Fruit fly (Drosophila melanogaster): ENCODE measurements around the gene Nepl9.

Nepl9 gene

DNA sequence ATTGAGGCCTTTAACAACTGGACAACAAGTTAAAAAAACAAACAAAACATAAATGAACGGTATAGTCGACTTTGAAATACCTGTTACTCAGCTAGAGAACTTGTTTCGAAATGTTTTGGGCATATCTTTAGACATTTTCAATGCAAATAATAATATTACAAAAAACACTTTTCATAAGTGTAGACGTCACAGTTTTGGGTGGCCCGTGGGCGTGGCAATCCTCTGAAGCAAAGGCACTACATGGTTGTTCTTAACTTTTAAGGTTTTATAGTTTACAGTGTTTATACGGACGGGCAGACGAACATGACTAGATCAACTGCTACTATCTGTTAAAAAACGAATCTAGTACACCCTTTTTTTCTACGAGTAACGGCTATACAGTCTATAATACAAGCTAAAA lies 5.4 kb upstream of the Nepl9 start (continued):
- TF ChIP-seq CG10669 (GFP tag; optimal IDR thresholded peaks at IDR 0.05), result no peak
- TF ChIP-seq CG7368 (GFP tag; optimal IDR thresholded peaks at IDR 0.05), result no peak
- peak; percentile 35; the same call in 2 of the 3 replicates for TF ChIP-seq CG8119 (GFP tag; IDR thresholded peaks at IDR 0.05)
- TF ChIP-seq CG11294 (GFP tag; IDR thresholded peaks at IDR 0.05), result no peak
- peak; percentile 59 for TF ChIP-seq Met (GFP tag; optimal IDR thresholded peaks at IDR 0.05)
- no peak for TF ChIP-seq fd85E (GFP tag; optimal IDR thresholded peaks at IDR 0.05)
- no peak for TF ChIP-seq CG8319 (GFP tag; optimal IDR thresholded peaks at IDR 0.05)
- no peak for TF ChIP-seq Lpt (GFP tag; optimal IDR thresholded peaks at IDR 0.05)
- TF ChIP-seq Hr4 (GFP tag; optimal IDR thresholded peaks at IDR 0.05), result peak; percentile 57
- peak; percentile 23 for TF ChIP-seq dac (GFP tag; optimal IDR thresholded peaks at IDR 0.05)
- TF ChIP-seq Hr38 (GFP tag; optimal IDR thresholded peaks at IDR 0.05), result no peak
- TF ChIP-seq vri (GFP tag; optimal IDR thresholded peaks at IDR 0.05), result no peak
- peak; percentile 21 for TF ChIP-seq CG6792 (GFP tag; optimal IDR thresholded peaks at IDR 0.05)
- TF ChIP-seq Blimp-1 (GFP tag; optimal IDR thresholded peaks at IDR 0.05), result no peak
- TF ChIP-seq Ets96B (tag; optimal IDR thresholded peaks at IDR 0.05), result no peak
- TF ChIP-seq CG10631 (GFP tag; optimal IDR thresholded peaks at IDR 0.05), result peak; percentile 49
- peak; percentile 74 for TF ChIP-seq svp (GFP tag)
- TF ChIP-seq CG16779 (tag; optimal IDR thresholded peaks at IDR 0.05), result no peak

DNA sequence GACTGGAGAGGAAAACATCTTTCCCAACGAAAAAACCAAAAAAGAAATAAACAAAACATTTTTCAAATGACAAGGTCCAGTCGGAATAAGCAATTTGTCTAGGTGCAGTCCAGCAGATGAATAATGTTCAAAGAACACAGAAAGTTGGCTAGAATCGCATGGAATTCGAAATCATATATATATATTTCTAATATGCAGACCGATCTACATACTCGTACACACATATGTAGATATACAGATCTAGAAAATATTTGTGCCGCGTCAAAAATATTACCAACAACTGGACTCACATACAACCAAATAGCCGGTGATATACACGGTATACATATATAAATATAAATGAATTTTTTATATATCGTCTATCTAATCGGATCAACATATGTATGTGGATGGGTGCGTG lies 2.6 kb upstream of the Nepl9 start:
- no peak for TF ChIP-seq Hr38 (GFP tag; optimal IDR thresholded peaks at IDR 0.05)
- TF ChIP-seq esn (GFP tag; optimal IDR thresholded peaks at IDR 0.05), result no peak
- TF ChIP-seq dsx (GFP tag; optimal IDR thresholded peaks at IDR 0.05; ENCODE audit: poor library complexity, severe bottlenecking), result no peak

- TF ChIP-seq achi (GFP tag; optimal IDR thresholded peaks at IDR 0.05) (no peak), CG3032 (tag; optimal IDR thresholded peaks at IDR 0.05) (no peak), CG6276 (GFP tag; optimal IDR thresholded peaks at IDR 0.05) (no peak), net (GFP tag; optimal IDR thresholded peaks at IDR 0.05) (no peak), spab (GFP tag; optimal IDR thresholded peaks at IDR 0.05) (no peak), cyc (GFP tag; optimal IDR thresholded peaks at IDR 0.05) (no peak), CG31627 (GFP tag; optimal IDR thresholded peaks at IDR 0.05) (no peak), topi (GFP tag; optimal IDR thresholded peaks at IDR 0.05) (no peak), CG9139 (GFP tag; optimal IDR thresholded peaks at IDR 0.05) (no peak)
Measured at dm6 chr2L:16837672-16838071, 614 bp upstream of the Nepl9 start, which contains the start of the genes SclA and SclB. TSS of gene SclA (plus strand) at chr2L:16837972. TSS of gene SclB (plus strand) at chr2L:16837972.

DNA sequence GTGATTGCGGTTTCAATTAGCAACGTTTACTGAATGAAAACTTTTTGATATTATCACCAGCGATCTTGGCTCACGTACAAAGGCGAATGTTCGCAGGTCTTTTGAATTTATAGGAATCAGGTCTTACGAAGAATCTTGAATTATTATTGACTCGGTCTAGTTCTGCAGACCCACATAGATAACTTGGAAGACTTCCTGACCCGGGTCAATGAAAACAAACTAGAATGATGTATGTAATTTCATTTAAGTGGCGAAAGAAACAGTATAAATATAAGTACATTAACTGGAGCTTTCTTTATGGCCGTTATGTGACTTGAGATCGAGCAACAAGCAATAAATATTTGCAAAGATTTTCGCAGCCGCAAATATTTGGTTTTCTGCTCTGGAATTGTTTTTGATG lies 2.7 kb downstream of the Nepl9 start, which contains the start of gene CG13282:
TSS of gene CG13282 (minus strand) at position 101 of the 400 bp plus-strand sequence.
- no peak for TF ChIP-seq CG15336 (GFP tag; IDR thresholded peaks at IDR 0.05)

- no peak for TF ChIP-seq Lpt (GFP tag; optimal IDR thresholded peaks at IDR 0.05)
- TF ChIP-seq achi (GFP tag; optimal IDR thresholded peaks at IDR 0.05), result no peak
- TF ChIP-seq Sox15 (GFP tag; optimal IDR thresholded peaks at IDR 0.05), result no peak
- no peak for TF ChIP-seq pdm3 (GFP tag; optimal IDR thresholded peaks at IDR 0.05)
- TF ChIP-seq CG6854 (GFP tag; optimal IDR thresholded peaks at IDR 0.05), result no peak
- TF ChIP-seq net (GFP tag; optimal IDR thresholded peaks at IDR 0.05), result no peak
- no peak for TF ChIP-seq Ets21C (GFP tag; optimal IDR thresholded peaks at IDR 0.05)
- TF ChIP-seq CG11762 (GFP tag; optimal IDR thresholded peaks at IDR 0.05; ENCODE audit: insufficient read depth), result no peak
- TF ChIP-seq CG11902 (GFP tag; optimal IDR thresholded peaks at IDR 0.05), result no peak
- TF ChIP-seq CG8319 (GFP tag; optimal IDR thresholded peaks at IDR 0.05), result no peak
Measured at dm6 chr2L:16826872-16827506, 10.1 kb downstream of the Nepl9 start, which contains the start of gene AspRS-m. TSS of gene AspRS-m (plus strand) at chr2L:16827078.
